Fruit fly (Drosophila melanogaster): Measurements from ENCODE around the gene Gr93c.

Gr93c gene

dm6 chr3R:21824407-21825006 is 20.6 kb downstream of the Gr93c start (continued):
- TF ChIP-seq gro (GFP tag; optimal IDR thresholded peaks at IDR 0.05) (no peak), sna (GFP tag; IDR thresholded peaks at IDR 0.05; ENCODE audit: partially characterized antibody) (no peak), CG16863 (GFP tag; optimal IDR thresholded peaks at IDR 0.05) (no peak), MESR4 (GFP tag; optimal IDR thresholded peaks at IDR 0.05) (no peak), so (GFP tag; IDR thresholded peaks at IDR 0.05) (no peak), crol (GFP tag; IDR thresholded peaks at IDR 0.05) (peak; percentile 89), D (optimal IDR thresholded peaks at IDR 0.05) (peak; percentile 87), D (GFP tag; optimal IDR thresholded peaks at IDR 0.05) (no peak), pb (GFP tag; optimal IDR thresholded peaks at IDR 0.05) (no peak), Ets65A (GFP tag) (peak; percentile 62), slou (GFP tag; optimal IDR thresholded peaks at IDR 0.05) (no peak), zen (tag; optimal IDR thresholded peaks at IDR 0.05) (no peak), CG3847 (GFP tag; IDR thresholded peaks at IDR 0.05) (no peak), CG2199 (GFP tag; IDR thresholded peaks at IDR 0.05) (0 out of 3 replicates have a peak, but pooled peaks have one; percentile 43), ssp (GFP tag; IDR thresholded peaks at IDR 0.05) (no peak)

dm6 chr3R:21823699-21824406 is 21.2 kb downstream of the Gr93c start:
- TF ChIP-seq ind (GFP tag; optimal IDR thresholded peaks at IDR 0.05) = peak; percentile 4
- peak; percentile 51 for TF ChIP-seq kni (GFP tag; optimal IDR thresholded peaks at IDR 0.05)
- no peak for TF ChIP-seq CG6683 (GFP tag; optimal IDR thresholded peaks at IDR 0.05)
- TF ChIP-seq ap (GFP tag; IDR thresholded peaks at IDR 0.05) = no peak
- peak; percentile 37 for TF ChIP-seq nmo (GFP tag; optimal IDR thresholded peaks at IDR 0.05)
- no peak for TF ChIP-seq yki (optimal IDR thresholded peaks at IDR 0.05)
- peak; percentile 26 for TF ChIP-seq CG10654 (GFP tag; optimal IDR thresholded peaks at IDR 0.05)
- no peak for TF ChIP-seq ab (GFP tag; optimal IDR thresholded peaks at IDR 0.05)
- TF ChIP-seq Aef1 (GFP tag; IDR thresholded peaks at IDR 0.05) = no peak
- no peak for TF ChIP-seq CG16813 (GFP tag; IDR thresholded peaks at IDR 0.05; ENCODE audit: partially characterized antibody)
- no peak for TF ChIP-seq esg (GFP tag; conservative IDR thresholded peaks at IDR 0.05)
- 0 out of 3 replicates have a peak, but pooled peaks have one; percentile 7 for TF ChIP-seq CG11093 (GFP tag; IDR thresholded peaks at IDR 0.05)
- no peak for TF ChIP-seq jigr1 (GFP tag; IDR thresholded peaks at IDR 0.05)
- TF ChIP-seq CG9797 (GFP tag; optimal IDR thresholded peaks at IDR 0.05) = no peak
- no peak for TF ChIP-seq CG7745 (tag; optimal IDR thresholded peaks at IDR 0.05)
- peak; percentile 21; the same call in 1 of the 2 replicates for TF ChIP-seq Ada2b (GFP tag; IDR thresholded peaks at IDR 0.05)
- no peak for TF ChIP-seq PHDP (tag; optimal IDR thresholded peaks at IDR 0.05)
- TF ChIP-seq CG7271 (tag; optimal IDR thresholded peaks at IDR 0.05) = no peak
- TF ChIP-seq D19A (tag; optimal IDR thresholded peaks at IDR 0.05) = peak; percentile 60
- no peak for TF ChIP-seq CG3065 (GFP tag; optimal IDR thresholded peaks at IDR 0.05)
- TF ChIP-seq CG8089 (GFP tag; optimal IDR thresholded peaks at IDR 0.05) = no peak
- TF ChIP-seq CG15696 (tag; optimal IDR thresholded peaks at IDR 0.05) = peak; percentile 83
- TF ChIP-seq CG7839 (tag; optimal IDR thresholded peaks at IDR 0.05) = peak; percentile 54
- TF ChIP-seq pum (GFP tag; optimal IDR thresholded peaks at IDR 0.05) = no peak
- no peak for TF ChIP-seq h (optimal IDR thresholded peaks at IDR 0.05)
- TF ChIP-seq bcd (GFP tag; optimal IDR thresholded peaks at IDR 0.05) = peak; percentile 33
- peak; percentile 46 for TF ChIP-seq CG12391 (tag; optimal IDR thresholded peaks at IDR 0.05)
- 0 out of 3 replicates have a peak, but pooled peaks have one; percentile 13 for TF ChIP-seq B-H1 (GFP tag; IDR thresholded peaks at IDR 0.05)
- no peak for TF ChIP-seq crp (GFP tag; optimal IDR thresholded peaks at IDR 0.05)
- no peak for TF ChIP-seq CG9876 (GFP tag; optimal IDR thresholded peaks at IDR 0.05)
- TF ChIP-seq CG1832 (GFP tag; optimal IDR thresholded peaks at IDR 0.05) = no peak
- no peak for TF ChIP-seq kay (GFP tag; optimal IDR thresholded peaks at IDR 0.05)
- no peak for TF ChIP-seq eyg (GFP tag; optimal IDR thresholded peaks at IDR 0.05)
- TF ChIP-seq tna (GFP tag; IDR thresholded peaks at IDR 0.05; ENCODE audit: partially characterized antibody) = peak; percentile 17; the same call in 1 of the 2 replicates
- peak; percentile 81 for TF ChIP-seq Xrp1 (GFP tag; IDR thresholded peaks at IDR 0.05)

All from whole organism, embryonic.